Fruit fly (Drosophila melanogaster): Measurements from ENCODE around the gene CG34279.

Gene CG34279

dm6 chr3R:17400675-17401118 is 2.4 kb downstream of the CG34279 start:
- TF ChIP-seq ttk (optimal IDR thresholded peaks at IDR 0.05) (no peak), Sin3A (optimal IDR thresholded peaks at IDR 0.05) (no peak), insv (optimal IDR thresholded peaks at IDR 0.05) (no peak), h (optimal IDR thresholded peaks at IDR 0.05) (no peak), Myc (optimal IDR thresholded peaks at IDR 0.05) (no peak), psq (optimal IDR thresholded peaks at IDR 0.05) (no peak)

DNA sequence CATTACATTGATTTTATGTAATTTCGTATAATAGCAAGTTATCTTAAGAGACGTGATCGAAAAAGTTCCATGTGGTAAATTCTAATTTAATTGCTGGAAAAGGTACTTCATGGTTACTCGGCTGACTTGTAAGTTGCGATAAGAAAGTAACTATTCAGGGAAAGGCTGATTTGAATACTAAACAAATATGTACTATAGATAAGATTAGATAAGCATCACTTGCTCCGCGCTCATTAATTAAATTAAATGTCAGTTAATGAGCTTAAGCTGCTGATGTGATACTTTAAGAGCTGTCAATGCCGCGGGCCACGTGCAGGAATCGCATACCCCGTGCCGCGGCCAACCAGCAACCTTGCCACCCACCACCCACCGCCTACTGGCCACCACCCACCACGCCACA is 3.0 kb downstream of the CG34279 start:
- TF ChIP-seq Sin3A (optimal IDR thresholded peaks at IDR 0.05) (no peak), Myc (optimal IDR thresholded peaks at IDR 0.05) (no peak), insv (optimal IDR thresholded peaks at IDR 0.05) (no peak), h (optimal IDR thresholded peaks at IDR 0.05) (no peak), psq (optimal IDR thresholded peaks at IDR 0.05) (no peak), ttk (optimal IDR thresholded peaks at IDR 0.05) (no peak)

- TF ChIP-seq ttk (optimal IDR thresholded peaks at IDR 0.05) (no peak), Myc (optimal IDR thresholded peaks at IDR 0.05) (no peak), Sin3A (optimal IDR thresholded peaks at IDR 0.05) (no peak), insv (optimal IDR thresholded peaks at IDR 0.05) (no peak), psq (optimal IDR thresholded peaks at IDR 0.05) (no peak), h (optimal IDR thresholded peaks at IDR 0.05) (no peak)
Measured at dm6 chr3R:17394318-17395188, 8.5 kb downstream of the CG34279 start, which contains the start of gene CREG. Gene CREG (minus strand): TSS chr3R:17394640.

dm6 chr3R:17391313-17391845 is 11.7 kb downstream of the CG34279 start, which contains the start of the genes Brf and sds22:
Gene Brf (minus strand): TSS chr3R:17391337.
Gene sds22 (plus strand): TSS chr3R:17391594.
- TF ChIP-seq Myc (optimal IDR thresholded peaks at IDR 0.05): no peak
- no peak for TF ChIP-seq insv (optimal IDR thresholded peaks at IDR 0.05)
- no peak for TF ChIP-seq ttk (optimal IDR thresholded peaks at IDR 0.05)
- no peak for TF ChIP-seq psq (optimal IDR thresholded peaks at IDR 0.05)
- TF ChIP-seq Sin3A (optimal IDR thresholded peaks at IDR 0.05): no peak
- no peak for TF ChIP-seq h (optimal IDR thresholded peaks at IDR 0.05)

dm6 chr3R:17386168-17386819 is 16.8 kb downstream of the CG34279 start:
- no peak for TF ChIP-seq psq (optimal IDR thresholded peaks at IDR 0.05)

DNA sequence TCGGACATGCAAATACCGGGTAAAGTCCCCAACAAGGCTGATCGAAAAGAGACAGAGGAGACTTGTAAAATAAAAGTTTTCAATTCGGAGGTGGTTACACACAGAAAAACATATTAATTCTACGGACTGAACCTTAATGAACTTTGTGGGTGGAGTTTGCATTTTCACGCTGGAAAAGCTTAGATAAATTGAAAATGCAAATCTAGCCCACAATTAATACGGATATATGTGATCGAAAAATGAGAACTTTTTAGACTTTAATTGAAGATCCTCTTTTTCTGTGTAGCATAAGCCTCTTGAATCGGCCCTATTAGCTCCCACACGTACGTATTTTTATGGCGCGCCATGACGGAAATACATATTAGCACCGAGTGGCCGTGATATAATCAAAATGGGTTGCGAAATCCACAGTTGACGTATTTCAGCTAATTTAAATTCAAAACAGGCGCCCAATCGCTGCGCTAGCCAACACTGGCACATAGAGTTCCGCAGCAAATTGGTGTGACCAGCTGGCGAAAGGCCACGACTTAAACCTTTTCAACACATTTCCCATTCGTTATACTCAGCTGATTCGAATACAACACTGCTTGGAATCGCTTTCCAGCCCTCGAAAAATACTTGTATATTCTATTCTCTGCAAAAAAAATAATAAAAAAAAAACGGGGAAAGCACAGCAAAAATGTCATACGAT is 17.6 kb downstream of the CG34279 start:
- TF ChIP-seq ttk (optimal IDR thresholded peaks at IDR 0.05) (no peak), psq (optimal IDR thresholded peaks at IDR 0.05) (no peak), Sin3A (optimal IDR thresholded peaks at IDR 0.05) (no peak), Myc (optimal IDR thresholded peaks at IDR 0.05) (no peak), insv (optimal IDR thresholded peaks at IDR 0.05) (no peak), h (optimal IDR thresholded peaks at IDR 0.05) (no peak)

DNA sequence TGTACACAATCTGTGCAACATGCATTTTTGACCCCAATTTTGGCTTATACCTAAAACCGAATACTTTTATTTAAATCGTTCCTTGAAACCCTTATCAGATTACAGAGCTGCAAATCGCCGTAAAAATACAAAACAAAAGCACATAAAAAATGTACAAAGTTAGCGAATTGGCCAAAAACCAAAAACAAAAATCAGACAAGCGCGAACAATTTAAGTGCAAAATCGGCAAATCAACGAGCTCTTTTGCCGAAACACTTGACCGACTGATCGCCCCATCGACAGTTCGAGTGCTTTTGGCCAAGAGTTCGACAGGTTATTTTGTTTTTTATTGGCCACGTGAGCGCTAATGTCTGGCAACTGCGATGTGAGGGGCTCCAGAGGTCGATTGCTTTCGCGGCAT is 21.2 kb downstream of the CG34279 start:
- TF ChIP-seq psq (optimal IDR thresholded peaks at IDR 0.05) (no peak), ttk (optimal IDR thresholded peaks at IDR 0.05) (no peak), Sin3A (optimal IDR thresholded peaks at IDR 0.05) (no peak)

DNA sequence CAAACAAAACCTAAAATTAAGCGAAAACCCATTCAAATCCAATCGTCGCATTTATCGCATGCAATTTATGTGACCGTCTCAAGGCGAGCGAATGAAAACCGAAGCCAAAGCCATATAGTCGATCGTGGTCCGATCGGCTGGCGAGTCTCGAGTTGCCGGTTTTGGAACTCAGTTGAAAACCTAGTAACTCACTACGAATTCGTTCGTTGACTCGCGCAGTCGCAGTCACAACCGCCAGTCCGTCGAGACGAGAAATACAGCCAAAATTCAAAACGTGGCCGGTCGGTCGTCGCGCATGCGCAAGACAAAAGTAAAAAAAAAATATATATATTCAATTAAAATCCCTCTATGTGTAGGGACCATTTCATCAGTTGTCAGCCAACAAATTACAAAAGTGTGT is 23.3 kb downstream of the CG34279 start, which contains the start of gene lute:
Gene lute (plus strand): TSS at position 203 of the 400 bp plus-strand sequence.
- TF ChIP-seq ttk (optimal IDR thresholded peaks at IDR 0.05) (no peak), Myc (optimal IDR thresholded peaks at IDR 0.05) (no peak), Sin3A (optimal IDR thresholded peaks at IDR 0.05) (no peak), psq (optimal IDR thresholded peaks at IDR 0.05) (no peak), insv (optimal IDR thresholded peaks at IDR 0.05) (no peak), h (optimal IDR thresholded peaks at IDR 0.05) (no peak)

DNA sequence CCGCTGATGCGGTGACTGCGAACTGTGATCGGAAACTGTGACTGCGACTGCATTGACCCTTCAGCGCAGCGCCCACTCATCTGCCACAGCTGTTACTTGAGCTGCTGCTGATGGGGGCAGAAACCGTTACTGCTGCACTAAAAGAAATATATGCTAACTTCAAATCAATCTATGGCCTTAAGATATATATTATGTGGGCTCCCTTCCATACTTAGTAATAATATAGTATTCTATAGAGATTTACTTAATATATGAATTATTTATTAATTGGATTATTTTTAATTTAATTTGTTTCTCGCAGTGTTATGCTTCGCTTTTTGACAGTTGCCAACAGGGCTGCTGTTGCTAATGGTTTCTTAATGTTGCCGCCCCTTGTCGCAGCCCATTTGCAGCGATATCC is 24.0 kb downstream of the CG34279 start:
- no peak for TF ChIP-seq psq (optimal IDR thresholded peaks at IDR 0.05)
- TF ChIP-seq insv (optimal IDR thresholded peaks at IDR 0.05): no peak
- TF ChIP-seq h (optimal IDR thresholded peaks at IDR 0.05): no peak
- TF ChIP-seq Sin3A (optimal IDR thresholded peaks at IDR 0.05): no peak
- TF ChIP-seq ttk (optimal IDR thresholded peaks at IDR 0.05): no peak
- no peak for TF ChIP-seq Myc (optimal IDR thresholded peaks at IDR 0.05)

dm6 chr3R:17377503-17377902 is 25.6 kb downstream of the CG34279 start:
- TF ChIP-seq Sin3A (optimal IDR thresholded peaks at IDR 0.05) (no peak), insv (optimal IDR thresholded peaks at IDR 0.05) (no peak), Myc (optimal IDR thresholded peaks at IDR 0.05) (no peak), h (optimal IDR thresholded peaks at IDR 0.05) (no peak), ttk (optimal IDR thresholded peaks at IDR 0.05) (no peak)

DNA sequence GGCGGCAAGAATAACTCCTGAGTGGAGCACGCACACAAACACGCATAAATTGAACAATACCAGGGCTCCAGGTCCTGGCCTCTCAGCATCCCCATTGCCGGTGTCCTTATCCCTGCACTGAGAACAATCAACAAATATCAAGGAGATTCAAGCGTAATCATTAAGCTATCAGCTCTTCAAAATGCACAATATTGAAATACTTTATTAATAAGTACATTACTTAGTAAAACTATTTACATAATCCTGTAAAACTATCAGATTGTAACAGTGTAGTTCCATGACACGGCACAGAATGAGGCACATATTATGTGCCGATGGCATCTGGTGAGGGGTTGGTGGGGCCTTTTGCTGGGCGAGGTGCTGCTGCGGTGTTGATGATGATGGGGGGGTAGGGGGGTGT is 32.0 kb downstream of the CG34279 start:
- TF ChIP-seq Myc (optimal IDR thresholded peaks at IDR 0.05): no peak
- TF ChIP-seq Sin3A (optimal IDR thresholded peaks at IDR 0.05): no peak
- no peak for TF ChIP-seq insv (optimal IDR thresholded peaks at IDR 0.05)
- TF ChIP-seq h (optimal IDR thresholded peaks at IDR 0.05): no peak
- no peak for TF ChIP-seq psq (optimal IDR thresholded peaks at IDR 0.05)
- no peak for TF ChIP-seq ttk (optimal IDR thresholded peaks at IDR 0.05)

DNA sequence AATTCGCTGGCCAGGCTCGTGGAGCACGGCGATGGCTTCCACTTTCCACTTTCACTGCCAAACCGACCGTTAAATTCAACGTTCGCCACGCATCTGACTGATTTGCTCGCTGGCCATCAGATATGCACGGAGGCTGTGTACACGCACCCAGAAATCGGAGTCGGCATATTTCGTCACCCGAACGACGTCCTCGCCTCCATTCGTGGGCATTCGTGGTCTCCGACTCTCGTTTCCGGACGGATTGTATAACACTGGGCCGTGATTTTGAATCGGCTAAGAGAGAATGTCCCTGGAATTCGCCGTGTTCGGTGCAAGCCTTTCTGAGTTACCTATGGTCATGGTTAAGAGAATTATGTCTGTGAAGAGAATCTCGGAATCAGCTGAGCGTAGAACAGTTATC is 37.1 kb downstream of the CG34279 start, which contains the start of gene beat-IIa:
Gene beat-IIa (minus strand): TSS at position 97 of the 400 bp plus-strand sequence.
- TF ChIP-seq ttk (optimal IDR thresholded peaks at IDR 0.05): no peak
- TF ChIP-seq Myc (optimal IDR thresholded peaks at IDR 0.05): no peak
- no peak for TF ChIP-seq h (optimal IDR thresholded peaks at IDR 0.05)
- no peak for TF ChIP-seq Sin3A (optimal IDR thresholded peaks at IDR 0.05)
- no peak for TF ChIP-seq psq (optimal IDR thresholded peaks at IDR 0.05)
- no peak for TF ChIP-seq insv (optimal IDR thresholded peaks at IDR 0.05)
